Fruit fly (Drosophila melanogaster): Measurements from ENCODE around the gene CG16719.

DNA sequence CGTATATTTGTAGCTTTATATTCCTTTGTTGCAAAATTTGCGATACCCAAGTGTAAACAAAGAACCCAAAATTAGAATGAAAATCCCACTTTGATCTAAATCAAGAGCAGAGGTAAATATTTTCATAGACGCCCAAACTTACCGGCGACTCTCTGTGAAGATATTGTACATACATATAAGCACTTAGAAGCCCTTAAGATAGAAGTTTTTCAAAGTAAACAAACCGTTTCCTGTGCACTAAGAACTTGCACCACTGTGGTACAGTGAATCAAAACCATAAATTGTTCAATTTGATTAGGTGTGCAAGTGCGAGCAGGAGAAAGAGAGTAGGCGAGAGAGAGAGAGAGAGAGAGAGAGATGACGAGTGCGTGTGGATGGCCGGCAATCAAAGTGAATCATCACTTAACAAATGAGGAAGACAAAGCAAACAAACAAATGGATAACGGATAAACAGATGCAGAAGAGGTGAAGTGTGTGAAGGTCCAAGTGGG, 6.9 kb upstream of the CG16719 start:
- TF ChIP-seq Pif1B (GFP tag; optimal IDR thresholded peaks at IDR 0.05): peak; percentile 20
- TF ChIP-seq CG15710 (tag; optimal IDR thresholded peaks at IDR 0.05): no peak
- TF ChIP-seq CG14655 (GFP tag; optimal IDR thresholded peaks at IDR 0.05): no peak
- no peak for TF ChIP-seq CG32121 (GFP tag; IDR thresholded peaks at IDR 0.05)
- no peak for TF ChIP-seq CG9948 (tag; optimal IDR thresholded peaks at IDR 0.05)
- no peak for TF ChIP-seq fd96Ca (GFP tag; IDR thresholded peaks at IDR 0.05)
- no peak for TF ChIP-seq gl (tag; optimal IDR thresholded peaks at IDR 0.05)
